Worm (Caenorhabditis elegans): ENCODE results near the gene ZK816.1.

ZK816.1 gene

DNA sequence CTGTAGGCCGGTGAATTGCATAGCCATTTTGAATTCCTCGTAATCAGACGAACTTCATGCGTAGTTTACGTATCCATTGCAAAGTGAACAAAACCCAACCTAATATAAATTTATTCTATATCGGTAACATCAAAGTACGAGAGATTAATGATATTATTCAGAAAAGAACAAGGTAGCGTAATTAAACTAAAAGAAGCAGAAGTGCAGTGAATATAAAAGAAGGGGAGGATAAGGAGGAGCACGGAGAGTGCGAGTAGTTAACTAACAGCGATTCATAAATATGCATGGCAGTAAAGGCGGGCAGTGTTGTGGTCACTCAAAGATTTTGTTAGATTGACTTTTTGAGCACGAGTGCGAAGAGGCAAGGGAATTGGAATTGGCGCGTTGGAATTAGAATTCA, 23.1 kb downstream of the ZK816.1 start, which contains the start of gene clc-3:
Gene clc-3 (minus strand): TSS at position 101 of the 400 bp plus-strand sequence.
- TF ChIP-seq snpc-4 (tag; optimal IDR thresholded peaks at IDR 0.05) (no peak), dmd-4 (tag; optimal IDR thresholded peaks at IDR 0.05) (no peak), skn-1 (tag; optimal IDR thresholded peaks at IDR 0.05) (no peak), lin-13 (GFP tag; optimal IDR thresholded peaks at IDR 0.05) (no peak), unc-39 (tag; optimal IDR thresholded peaks at IDR 0.05) (no peak), nhr-129 (tag; optimal IDR thresholded peaks at IDR 0.05) (no peak), nhr-237 (tag; optimal IDR thresholded peaks at IDR 0.05) (no peak), mab-5 (tag; optimal IDR thresholded peaks at IDR 0.05) (no peak), egl-27 (tag; optimal IDR thresholded peaks at IDR 0.05) (no peak), unc-55 (GFP tag; optimal IDR thresholded peaks at IDR 0.05) (no peak), peb-1 (tag; optimal IDR thresholded peaks at IDR 0.05) (no peak), fos-1 (tag; optimal IDR thresholded peaks at IDR 0.05) (no peak), gmeb-1 (tag; optimal IDR thresholded peaks at IDR 0.05) (no peak)

DNA sequence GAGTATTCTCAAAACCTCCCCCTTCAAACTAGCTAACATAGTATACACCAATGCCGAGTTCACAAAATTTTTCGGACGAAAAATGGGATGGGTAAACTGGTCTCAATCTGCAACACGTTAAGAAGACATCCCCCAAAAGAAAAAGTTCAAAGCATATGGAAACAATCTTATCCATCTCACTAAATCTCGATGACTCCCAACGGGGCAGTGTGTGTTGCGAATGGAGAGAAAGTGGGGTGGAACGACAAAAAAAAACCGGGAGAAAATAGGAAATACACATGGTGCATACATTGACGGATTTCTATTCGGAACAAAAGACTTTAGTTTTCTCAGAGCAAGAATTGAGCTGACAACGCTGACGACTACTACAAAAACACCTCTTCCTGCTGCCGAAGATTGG, 23.8 kb downstream of the ZK816.1 start:
- TF ChIP-seq unc-55 (GFP tag; optimal IDR thresholded peaks at IDR 0.05), result peak; percentile 10
- no peak for TF ChIP-seq lin-13 (GFP tag; optimal IDR thresholded peaks at IDR 0.05)

DNA sequence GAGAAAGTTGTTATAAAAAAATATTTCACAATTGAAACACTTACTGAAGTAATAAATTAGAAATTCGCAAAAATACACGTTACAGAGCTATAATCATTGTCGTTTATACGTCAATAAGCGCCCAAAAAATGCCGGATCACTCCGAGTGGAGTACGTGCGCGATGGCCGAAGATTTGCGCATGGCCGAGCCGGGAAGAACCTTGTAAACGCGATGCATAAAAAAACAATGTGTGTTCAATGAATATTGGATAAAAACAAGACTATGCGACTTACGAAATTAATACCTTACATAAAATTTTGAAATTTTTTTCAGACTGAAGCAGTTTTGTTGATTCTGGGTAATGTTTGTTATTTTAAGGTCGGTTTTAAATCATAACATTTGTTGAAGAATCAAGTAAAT, 27.6 kb downstream of the ZK816.1 start, which contains the start of gene sorf-1:
Gene sorf-1 (minus strand): TSS at position 135 of the 400 bp plus-strand sequence.
- TF ChIP-seq nhr-129 (tag; optimal IDR thresholded peaks at IDR 0.05), result peak; percentile 19
- TF ChIP-seq elt-1 (tag; optimal IDR thresholded peaks at IDR 0.05), result no peak
- TF ChIP-seq blmp-1 (tag; optimal IDR thresholded peaks at IDR 0.05; ENCODE audit: insufficient read depth), result no peak
- TF ChIP-seq lsy-2 (tag; optimal IDR thresholded peaks at IDR 0.05), result peak in 1 of 2 experiments; percentile 42
- TF ChIP-seq mdl-1 (tag; optimal IDR thresholded peaks at IDR 0.05), result no peak
- no peak for TF ChIP-seq nhr-23 (tag; optimal IDR thresholded peaks at IDR 0.05)
- no peak for TF ChIP-seq skn-1 (tag; optimal IDR thresholded peaks at IDR 0.05)
- no peak for TF ChIP-seq nhr-21 (tag; optimal IDR thresholded peaks at IDR 0.05)
- no peak for TF ChIP-seq F13H6.1 (tag; optimal IDR thresholded peaks at IDR 0.05)
- TF ChIP-seq lin-13 (GFP tag; optimal IDR thresholded peaks at IDR 0.05), result peak; percentile 2
- TF ChIP-seq alr-1 (tag; optimal IDR thresholded peaks at IDR 0.05), result no peak
- TF ChIP-seq sma-9 (GFP tag; optimal IDR thresholded peaks at IDR 0.05), result peak; percentile 36
- TF ChIP-seq sma-9 (tag; optimal IDR thresholded peaks at IDR 0.05), result no peak
- no peak for TF ChIP-seq crh-2 (tag; optimal IDR thresholded peaks at IDR 0.05)
- no peak for TF ChIP-seq ceh-16 (tag; optimal IDR thresholded peaks at IDR 0.05)
- no peak for TF ChIP-seq zag-1 (tag; optimal IDR thresholded peaks at IDR 0.05)
- no peak for TF ChIP-seq nhr-25 (tag; optimal IDR thresholded peaks at IDR 0.05)
- TF ChIP-seq C34F6.9 (tag; optimal IDR thresholded peaks at IDR 0.05), result peak; percentile 46
- no peak for TF ChIP-seq lin-39 (tag; optimal IDR thresholded peaks at IDR 0.05)
- no peak for TF ChIP-seq egl-27 (tag; optimal IDR thresholded peaks at IDR 0.05)
- no peak for TF ChIP-seq nhr-6 (tag; optimal IDR thresholded peaks at IDR 0.05)
- no peak for TF ChIP-seq nhr-10 (tag; optimal IDR thresholded peaks at IDR 0.05)
- TF ChIP-seq ama-1 (optimal IDR thresholded peaks at IDR 0.05), result no peak
- TF ChIP-seq ztf-1 (GFP tag; conservative IDR thresholded peaks at IDR 0.05), result no peak
- no peak for TF ChIP-seq fos-1 (tag; optimal IDR thresholded peaks at IDR 0.05)
- no peak for TF ChIP-seq unc-39 (tag; optimal IDR thresholded peaks at IDR 0.05)
- TF ChIP-seq nhr-237 (tag; optimal IDR thresholded peaks at IDR 0.05), result no peak
- no peak for TF ChIP-seq nhr-12 (tag; optimal IDR thresholded peaks at IDR 0.05)
- TF ChIP-seq unc-55 (GFP tag; optimal IDR thresholded peaks at IDR 0.05), result peak; percentile 56
- peak; percentile 57 for TF ChIP-seq sma-3 (GFP tag; optimal IDR thresholded peaks at IDR 0.05)
- no peak for TF ChIP-seq nhr-77 (tag; optimal IDR thresholded peaks at IDR 0.05)
- no peak for TF ChIP-seq aly-2 (tag; optimal IDR thresholded peaks at IDR 0.05)
- no peak for TF ChIP-seq nhr-11 (tag; optimal IDR thresholded peaks at IDR 0.05)
- TF ChIP-seq peb-1 (tag; optimal IDR thresholded peaks at IDR 0.05), result no peak
- no peak for TF ChIP-seq lin-11 (tag; optimal IDR thresholded peaks at IDR 0.05)
- no peak for TF ChIP-seq ztf-4 (tag; optimal IDR thresholded peaks at IDR 0.05)
- no peak for TF ChIP-seq dmd-4 (tag; optimal IDR thresholded peaks at IDR 0.05)

DNA sequence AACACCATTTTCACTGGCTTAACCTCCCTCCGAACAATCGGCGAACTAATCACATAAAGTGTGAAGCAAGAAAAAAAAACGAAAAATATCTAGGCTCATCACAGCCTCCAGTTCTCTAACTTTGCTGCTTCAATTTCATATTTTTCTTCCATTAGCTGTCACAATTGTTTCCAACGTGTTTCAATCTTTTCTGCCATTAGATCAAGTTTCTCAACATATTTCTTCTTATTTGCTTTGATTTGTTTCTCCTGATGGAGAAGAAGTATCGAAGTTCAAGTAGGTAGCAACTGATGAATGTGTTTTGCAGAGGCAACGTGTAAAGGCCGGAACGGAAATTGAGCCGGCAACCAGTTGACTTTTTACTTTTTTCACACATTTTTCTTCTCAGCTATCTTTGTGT, 28.7 kb downstream of the ZK816.1 start, which contains the start of gene ZK563.7:
Gene ZK563.7 (plus strand): TSS at position 301 of the 400 bp plus-strand sequence.
- TF ChIP-seq skn-1 (tag; optimal IDR thresholded peaks at IDR 0.05) (no peak), nhr-12 (tag; optimal IDR thresholded peaks at IDR 0.05) (no peak), lsy-2 (tag; optimal IDR thresholded peaks at IDR 0.05) (no peak), lin-13 (GFP tag; optimal IDR thresholded peaks at IDR 0.05) (no peak), egl-27 (tag; optimal IDR thresholded peaks at IDR 0.05) (no peak), unc-39 (tag; optimal IDR thresholded peaks at IDR 0.05) (no peak), R02D3.7 (tag; optimal IDR thresholded peaks at IDR 0.05) (no peak), ztf-4 (tag; optimal IDR thresholded peaks at IDR 0.05) (no peak), F13H6.1 (tag; optimal IDR thresholded peaks at IDR 0.05) (no peak), nhr-10 (tag; optimal IDR thresholded peaks at IDR 0.05) (no peak), gmeb-1 (tag; optimal IDR thresholded peaks at IDR 0.05) (no peak), nhr-23 (tag; optimal IDR thresholded peaks at IDR 0.05) (no peak)
